Worm (Caenorhabditis elegans) whole organism, L4 larva: ENCODE measurements around the gene cwn-1.

Experiments
- T20F7.1 ChIP-seq: fragments of 200-800 bp; sonication (Bioruptor generic); optimal IDR thresholded peaks from 2 replicates; lab custom pipeline; 2018; ENCODE audit warnings: mild to moderate bottlenecking, missing genetic modification characterization, missing compliant biosample characterization
- dve-1 ChIP-seq: sonication (generic microtip); optimal IDR thresholded peaks from 2 replicates; lab custom pipeline; 2017; ENCODE audit warnings: antibody characterized with exemption, mild to moderate bottlenecking, missing genetic modification characterization, missing compliant biosample characterization; ENCODE audit not compliant: insufficient read depth
- fkh-10 ChIP-seq: fragments of 150-350 bp; optimal IDR thresholded peaks from 2 replicates; lab custom pipeline; 2014; ENCODE audit warnings: missing biosample characterization, missing genetic modification reagents, missing genetic modification characterization
- fos-1 ChIP-seq: fragments of 150-350 bp; optimal IDR thresholded peaks from 2 replicates; lab custom pipeline; 2014; ENCODE audit warnings: missing biosample characterization, missing genetic modification characterization
- ztf-11 ChIP-seq: fragments of 150-350 bp; optimal IDR thresholded peaks from 2 replicates; lab custom pipeline; 2014; ENCODE audit warnings: missing biosample characterization, missing genetic modification characterization

DNA sequence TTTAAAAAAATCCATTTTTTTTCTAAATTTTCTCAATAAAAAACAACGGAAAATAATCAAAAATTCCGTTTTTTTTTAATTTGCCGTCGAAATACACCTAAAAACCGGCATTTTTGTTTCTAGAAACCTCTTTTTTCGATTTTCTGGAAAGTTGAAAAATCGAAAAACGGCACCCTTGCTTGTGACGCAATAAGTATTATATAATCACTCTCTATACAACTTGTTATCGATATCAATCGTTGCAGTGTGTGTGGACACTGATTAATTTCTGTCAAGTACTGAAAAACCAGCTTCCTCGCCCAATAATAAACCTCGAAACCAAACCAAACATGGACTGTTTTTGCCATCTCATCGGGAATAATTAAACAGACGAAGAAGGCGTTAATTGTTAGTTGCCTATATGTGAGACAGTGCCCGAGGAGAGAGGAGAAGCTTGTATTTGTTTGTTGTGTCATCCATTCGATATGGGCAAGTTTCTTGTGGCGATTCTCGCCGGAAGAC, 23.7 kb upstream of the cwn-1 start:
- TF ChIP-seq ztf-11 (tag; lab: Kevin White, UChicago) (no peak), fkh-10 (no peak), dve-1 (tag; lab: Kevin White, UChicago) (no peak), fos-1 (tag; lab: Kevin White, UChicago) (no peak), T20F7.1 (GFP tag; lab: Kevin White, UChicago) (no peak)
